Fruit fly (Drosophila melanogaster) whole organism, embryonic: Measurements from ENCODE around the gene CG31102.

Experiments
- Adf1 ChIP-seq: fragments of 200-800 bp; sonication (Bioruptor generic); IDR thresholded peaks from 2 replicates; pipeline ENCODE4 v1.3.6; 2022; ENCODE audit warnings: missing biosample characterization, missing genetic modification characterization
- B-H1 ChIP-seq: fragments of 200-800 bp; sonication (Bioruptor generic); IDR thresholded peaks from 3 replicates; pipeline ENCODE4 v1.3.6; 2022; ENCODE audit warnings: missing biosample characterization, missing genetic modification characterization
- CG1024 ChIP-seq: fragments of 200-800 bp; sonication (Bioruptor generic); IDR thresholded peaks from 2 replicates; pipeline ENCODE4 v1.3.6; 2022; ENCODE audit warnings: missing biosample characterization, missing genetic modification characterization
- CG10431 ChIP-seq: fragments of 200-800 bp; sonication (Bioruptor generic); optimal IDR thresholded peaks from 3 replicates; lab custom pipeline; 2018; ENCODE audit warnings: missing biosample characterization, mild to moderate bottlenecking, missing genetic modification characterization
- CG12104 ChIP-seq: fragments of 200-800 bp; sonication (Bioruptor generic); optimal IDR thresholded peaks from 3 replicates; lab custom pipeline; 2016; ENCODE audit warnings: missing biosample characterization, missing genetic modification characterization
- CG12769 ChIP-seq: fragments of 200-800 bp; sonication (Bioruptor generic); optimal IDR thresholded peaks from 2 replicates; lab custom pipeline; 2019; ENCODE audit warnings: missing biosample characterization, mild to moderate bottlenecking, missing genetic modification characterization, moderate library complexity
- CG13287 ChIP-seq: fragments of 200-800 bp; sonication (Bioruptor generic); IDR thresholded peaks from 2 replicates; pipeline ENCODE4 v1.3.6; 2022; ENCODE audit warnings: missing biosample characterization, missing genetic modification characterization; ENCODE audit not compliant: partially characterized antibody
- CG13894 ChIP-seq: fragments of 200-800 bp; sonication (Bioruptor generic); optimal IDR thresholded peaks from 3 replicates; lab custom pipeline; 2018; ENCODE audit warnings: missing biosample characterization, mild to moderate bottlenecking, missing genetic modification characterization, moderate library complexity
- CG14860 ChIP-seq: fragments of 200-800 bp; sonication (Bioruptor generic); IDR thresholded peaks from 3 replicates; pipeline ENCODE4 v1.3.6; 2022; ENCODE audit warnings: missing biosample characterization, missing genetic modification characterization; ENCODE audit not compliant: partially characterized antibody
- CG15479 ChIP-seq: fragments of 200-800 bp; sonication (Bioruptor generic); optimal IDR thresholded peaks from 3 replicates; lab custom pipeline; 2019; ENCODE audit warnings: missing biosample characterization, mild to moderate bottlenecking, missing genetic modification characterization, moderate library complexity
- CG17829 ChIP-seq: fragments of 200-800 bp; optimal IDR thresholded peaks from 2 replicates; lab custom pipeline; 2019; ENCODE audit warnings: missing biosample characterization, mild to moderate bottlenecking, missing genetic modification characterization, moderate library complexity
- CG1792 ChIP-seq: fragments of 200-800 bp; sonication (Bioruptor generic); optimal IDR thresholded peaks from 2 replicates; lab custom pipeline; 2016; ENCODE audit warnings: missing biosample characterization, missing genetic modification characterization
- CG18011 ChIP-seq: fragments of 200-800 bp; sonication (Bioruptor generic); optimal IDR thresholded peaks from 2 replicates; lab custom pipeline; 2017; ENCODE audit warnings: missing biosample characterization, missing genetic modification characterization, mild to moderate bottlenecking, moderate library complexity, missing genotype
- CG18599 ChIP-seq: fragments of 200-800 bp; sonication (Bioruptor generic); optimal IDR thresholded peaks from 3 replicates; lab custom pipeline; 2017; ENCODE audit warnings: missing biosample characterization, missing genetic modification characterization, mild to moderate bottlenecking, moderate library complexity, missing genetic modification reagents
- CG2120 ChIP-seq: fragments of 200-800 bp; sonication (Bioruptor generic); optimal IDR thresholded peaks from 3 replicates; lab custom pipeline; 2016; ENCODE audit warnings: missing biosample characterization, missing genetic modification characterization
- CG2199 ChIP-seq: fragments of 200-800 bp; sonication (Bioruptor generic); IDR thresholded peaks from 3 replicates; pipeline ENCODE4 v1.3.6; 2022; ENCODE audit warnings: missing biosample characterization, missing genetic modification characterization
- CG34376 ChIP-seq: fragments of 200-800 bp; sonication (Bioruptor generic); optimal IDR thresholded peaks from 2 replicates; lab custom pipeline; 2018; ENCODE audit warnings: missing biosample characterization, mild to moderate bottlenecking, missing genetic modification characterization
- CG4360 ChIP-seq: fragments of 200-800 bp; sonication (Bioruptor generic); IDR thresholded peaks from 2 replicates; pipeline ENCODE4 v1.3.6; 2022; ENCODE audit warnings: missing biosample characterization, missing genetic modification characterization
- CG6689 ChIP-seq: fragments of 200-800 bp; sonication (Bioruptor generic); IDR thresholded peaks from 2 replicates; pipeline ENCODE4 v1.3.6; 2022; ENCODE audit warnings: missing biosample characterization, missing genetic modification characterization
- CG8765 ChIP-seq: fragments of 200-800 bp; sonication (Bioruptor generic); IDR thresholded peaks from 2 replicates; pipeline ENCODE4 v1.3.6; 2022; ENCODE audit warnings: missing biosample characterization, missing genetic modification characterization
- CG9215 ChIP-seq: fragments of 200-800 bp; sonication (Bioruptor generic); IDR thresholded peaks from 2 replicates; pipeline ENCODE4 v1.3.6; 2022; ENCODE audit warnings: missing biosample characterization, missing genetic modification characterization
- CoRest ChIP-seq: fragments of 200-800 bp; sonication (Bioruptor generic); optimal IDR thresholded peaks from 3 replicates; lab custom pipeline; 2018; ENCODE audit warnings: missing biosample characterization, mild to moderate bottlenecking, missing genetic modification characterization, moderate library complexity
- Fer1 ChIP-seq: fragments of 200-800 bp; sonication (Bioruptor generic); optimal IDR thresholded peaks from 2 replicates; lab custom pipeline; 2017; ENCODE audit warnings: missing biosample characterization, mild to moderate bottlenecking, missing genetic modification characterization
- GATAe ChIP-seq: fragments of 200-800 bp; sonication (Bioruptor generic); conservative IDR thresholded peaks from 2 replicates; pipeline ENCODE4 v1.3.6; 2022; ENCODE audit warnings: missing biosample characterization, missing genetic modification characterization
- HHEX ChIP-seq: fragments of 200-800 bp; sonication (Bioruptor generic); optimal IDR thresholded peaks from 3 replicates; lab custom pipeline; 2017; ENCODE audit warnings: missing biosample characterization, mild to moderate bottlenecking, missing genetic modification characterization, missing genetic modification reagents
- HLH3B ChIP-seq: fragments of 200-800 bp; sonication (Bioruptor generic); IDR thresholded peaks from 2 replicates; pipeline ENCODE4 v1.3.6; 2022; ENCODE audit warnings: missing biosample characterization, missing genetic modification characterization
- Hr78 ChIP-seq, 2 experiments: fragments of 200-800 bp in 1 of 2; fragments of >200 bp in 1 of 2; sonication (Bioruptor generic) in 1 of 2; optimal IDR thresholded peaks; 2 replicates each; lab custom pipeline; 2017 to 2019; ENCODE audit warnings: missing biosample characterization in 2 of 2, missing genetic modification characterization in 2 of 2, mild to moderate bottlenecking in 1 of 2, moderate library complexity in 1 of 2
- Nf-YA ChIP-seq: fragments of 200-800 bp; sonication (Bioruptor generic); IDR thresholded peaks from 2 replicates; pipeline ENCODE4 v1.3.6; 2022; ENCODE audit warnings: missing biosample characterization, missing genetic modification characterization
- Opbp ChIP-seq: fragments of 200-800 bp; sonication (Bioruptor generic); IDR thresholded peaks from 3 replicates; pipeline ENCODE4 v1.3.6; 2022; ENCODE audit warnings: missing biosample characterization, missing genetic modification characterization; ENCODE audit not compliant: partially characterized antibody
- Taf1 ChIP-seq: fragments of 200-800 bp; sonication (Bioruptor generic); IDR thresholded peaks from 2 replicates; pipeline ENCODE4 v1.3.6; 2022; ENCODE audit warnings: missing biosample characterization, missing genetic modification characterization
- Vsx1 ChIP-seq: fragments of 200-800 bp; sonication (Bioruptor generic); optimal IDR thresholded peaks from 2 replicates; lab custom pipeline; 2017; ENCODE audit warnings: missing biosample characterization, mild to moderate bottlenecking, missing genetic modification characterization, missing genetic modification reagents
- ab ChIP-seq: fragments of 200-800 bp; sonication (Bioruptor generic); optimal IDR thresholded peaks from 2 replicates; lab custom pipeline; 2016; ENCODE audit warnings: missing biosample characterization, missing genetic modification characterization
- al ChIP-seq: fragments of 200-800 bp; sonication (Bioruptor generic); IDR thresholded peaks from 2 replicates; pipeline ENCODE4 v1.3.6; 2022; ENCODE audit warnings: missing biosample characterization, missing genetic modification characterization
- ap ChIP-seq: fragments of 200-800 bp; sonication (Bioruptor generic); IDR thresholded peaks from 2 replicates; pipeline ENCODE4 v1.3.6; 2022; ENCODE audit warnings: missing biosample characterization, missing genetic modification characterization
- cg ChIP-seq: fragments of 200-800 bp; sonication (Bioruptor generic); optimal IDR thresholded peaks from 3 replicates; lab custom pipeline; 2019; ENCODE audit warnings: missing biosample characterization, mild to moderate bottlenecking, missing genetic modification characterization, moderate library complexity
- chinmo ChIP-seq: fragments of 200-800 bp; sonication (Bioruptor generic); IDR thresholded peaks from 4 replicates; pipeline ENCODE4 v1.3.6; 2022; ENCODE audit warnings: missing biosample characterization, missing genetic modification characterization; ENCODE audit not compliant: partially characterized antibody
- exex ChIP-seq: fragments of 200-800 bp; sonication (Bioruptor generic); optimal IDR thresholded peaks from 4 replicates; lab custom pipeline; 2018; ENCODE audit warnings: missing biosample characterization, mild to moderate bottlenecking, missing genetic modification characterization, moderate library complexity
- grn ChIP-seq: fragments of 200-800 bp; sonication (Bioruptor generic); optimal IDR thresholded peaks from 3 replicates; lab custom pipeline; 2017; ENCODE audit warnings: missing biosample characterization, missing genetic modification characterization
- ken ChIP-seq: fragments of 200-800 bp; sonication (Bioruptor generic); IDR thresholded peaks from 3 replicates; pipeline ENCODE4 v1.3.6; 2022; ENCODE audit warnings: missing biosample characterization, missing genetic modification characterization
- lab ChIP-seq: fragments of 200-800 bp; sonication (Bioruptor generic); optimal IDR thresholded peaks from 3 replicates; lab custom pipeline; 2017; ENCODE audit warnings: missing biosample characterization, missing genetic modification characterization, mild to moderate bottlenecking, moderate library complexity, missing genetic modification reagents
- luna ChIP-seq: fragments of 200-800 bp; sonication (Bioruptor generic); optimal IDR thresholded peaks from 2 replicates; lab custom pipeline; 2016; ENCODE audit warnings: missing biosample characterization, missing genetic modification characterization
- mirr ChIP-seq: fragments of 200-800 bp; sonication (Bioruptor generic); optimal IDR thresholded peaks from 3 replicates; lab custom pipeline; 2018; ENCODE audit warnings: missing biosample characterization, mild to moderate bottlenecking, missing genetic modification characterization
- mld ChIP-seq: fragments of 200-800 bp; sonication (Bioruptor generic); IDR thresholded peaks from 3 replicates; pipeline ENCODE4 v1.3.6; 2022; ENCODE audit warnings: missing biosample characterization, missing genetic modification characterization; ENCODE audit not compliant: partially characterized antibody
- sd ChIP-seq: fragments of 200-800 bp; sonication (Bioruptor generic); optimal IDR thresholded peaks from 3 replicates; lab custom pipeline; 2018; ENCODE audit warnings: missing biosample characterization, mild to moderate bottlenecking, missing genetic modification characterization, moderate library complexity
- sim ChIP-seq: fragments of 200-800 bp; sonication (Bioruptor generic); IDR thresholded peaks from 2 replicates; pipeline ENCODE4 v1.3.6; 2022; ENCODE audit warnings: missing biosample characterization, missing genetic modification characterization
- sisA ChIP-seq: fragments of 200-800 bp; sonication (Bioruptor generic); IDR thresholded peaks from 2 replicates; pipeline ENCODE4 v1.3.6; 2022; ENCODE audit warnings: missing biosample characterization, missing genetic modification characterization
- sug ChIP-seq: fragments of 200-800 bp; optimal IDR thresholded peaks from 2 replicates; lab custom pipeline; 2019; ENCODE audit warnings: missing biosample characterization, mild to moderate bottlenecking, missing genetic modification characterization, moderate library complexity
- vvl ChIP-seq: fragments of 200-800 bp; sonication (Bioruptor generic); IDR thresholded peaks from 2 replicates; pipeline ENCODE4 v1.3.6; 2022; ENCODE audit warnings: missing biosample characterization, missing genetic modification characterization
- zf30C ChIP-seq: fragments of 200-800 bp; sonication (Bioruptor generic); optimal IDR thresholded peaks from 3 replicates; lab custom pipeline; 2018; ENCODE audit warnings: missing biosample characterization, mild to moderate bottlenecking, missing genetic modification characterization

CG31102 gene

DNA sequence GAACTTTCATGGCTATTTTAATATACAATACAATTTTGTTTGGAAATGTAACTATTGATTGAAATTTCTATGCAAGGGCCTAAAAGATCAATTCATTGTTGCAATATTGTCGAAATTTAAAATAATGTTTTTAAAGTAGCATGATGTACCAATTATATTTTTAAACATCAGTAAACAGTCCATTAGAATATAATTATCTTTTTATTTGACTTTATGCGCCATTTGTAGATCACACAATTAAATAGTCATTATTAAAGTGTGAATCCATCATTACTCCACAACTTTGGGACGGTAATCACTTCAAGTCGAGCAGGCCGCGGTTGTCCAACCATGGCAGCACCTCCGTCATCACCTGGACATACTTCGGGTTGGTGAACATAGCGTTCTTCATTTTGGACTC, 15.4 kb upstream of the CG31102 start, which contains the start of gene CG31099 (continued):
- no peak for TF ChIP-seq Adf1 (GFP tag; lab: Robert Waterston, UW)
- TF ChIP-seq CG8765 (GFP tag; lab: Robert Waterston, UW), result no peak
- no peak for TF ChIP-seq CG1792

dm6 chr3R:25309175-25309574, 13.8 kb upstream of the CG31102 start:
- no peak for TF ChIP-seq CG6689
- no peak for TF ChIP-seq Nf-YA (GFP tag; lab: Robert Waterston, UW)
- TF ChIP-seq ab (GFP tag; lab: Kevin White, UChicago), result no peak
- TF ChIP-seq CoRest (tag; lab: Kevin White, UChicago), result no peak
- no peak for TF ChIP-seq CG1024 (GFP tag; lab: Robert Waterston, UW)
- no peak for TF ChIP-seq CG18011 (GFP tag; lab: Kevin White, UChicago)
- TF ChIP-seq Taf1 (GFP tag; lab: Robert Waterston, UW), result no peak
- no peak for TF ChIP-seq CG15479
- no peak for TF ChIP-seq CG12104 (GFP tag; lab: Kevin White, UChicago)
- TF ChIP-seq zf30C (GFP tag; lab: Kevin White, UChicago), result no peak
- TF ChIP-seq vvl (GFP tag; lab: Robert Waterston, UW), result no peak
- TF ChIP-seq CG14860 (GFP tag; lab: Robert Waterston, UW), result no peak
- TF ChIP-seq Vsx1, result peak; percentile 33
- TF ChIP-seq CG18599 (GFP tag; lab: Kevin White, UChicago), result no peak
- TF ChIP-seq sug (tag; lab: Kevin White, UChicago), result peak; percentile 69
- TF ChIP-seq sim, result no peak
- peak; percentile 38 for TF ChIP-seq grn
- no peak for TF ChIP-seq CG4360
- no peak for TF ChIP-seq Opbp
- TF ChIP-seq Fer1 (GFP tag; lab: Kevin White, UChicago), result no peak
- no peak for TF ChIP-seq sisA (GFP tag; lab: Robert Waterston, UW)
- TF ChIP-seq HHEX, result no peak
- peak; percentile 19 for TF ChIP-seq CG12769
- peak; percentile 64 for TF ChIP-seq mirr (GFP tag; lab: Kevin White, UChicago)
- peak; percentile 53 for TF ChIP-seq lab
- TF ChIP-seq CG2120 (GFP tag; lab: Kevin White, UChicago), result no peak
- TF ChIP-seq GATAe (GFP tag; lab: Robert Waterston, UW), result 0 out of 2 replicates have a peak, but pooled peaks have one; percentile 21
- TF ChIP-seq CG10431 (GFP tag; lab: Kevin White, UChicago), result no peak
- peak; percentile 3 for TF ChIP-seq sd (tag; lab: Kevin White, UChicago)
- no peak for TF ChIP-seq CG17829 (tag; lab: Kevin White, UChicago)
- TF ChIP-seq mld (GFP tag; lab: Robert Waterston, UW), result no peak
- no peak for TF ChIP-seq al
- no peak for TF ChIP-seq B-H1
- TF ChIP-seq luna, result no peak
- TF ChIP-seq exex, result peak; percentile 97
- peak; percentile 7 for TF ChIP-seq CG34376 (GFP tag; lab: Kevin White, UChicago)

dm6 chr3R:25308228-25308627, 12.8 kb upstream of the CG31102 start, which contains the start of gene CG10550:
Gene CG10550 (minus strand): TSS chr3R:25308391.
- TF ChIP-seq CG13287 (GFP tag; lab: Robert Waterston, UW) (peak; percentile 20; the same call in 1 of the 2 replicates), HLH3B (no peak), mirr (GFP tag; lab: Kevin White, UChicago) (peak; percentile 73), ap (GFP tag; lab: Robert Waterston, UW) (no peak), CG2199 (GFP tag; lab: Robert Waterston, UW) (peak; percentile 40; the same call in 1 of the 3 replicates), Hr78 (GFP tag; optimal IDR thresholded peaks at IDR 0.05; lab: Kevin White, UChicago) (peak in 1 of 2 experiments; percentile 63), sug (tag; lab: Kevin White, UChicago) (peak; percentile 38), CG9215 (no peak), lab (peak; percentile 2), ken (GFP tag; lab: Robert Waterston, UW) (no peak), sd (tag; lab: Kevin White, UChicago) (peak; percentile 43), cg (peak; percentile 61), CG13894 (tag; lab: Kevin White, UChicago) (peak; percentile 37), CG12769 (peak; percentile 51), exex (peak; percentile 41), chinmo (GFP tag; lab: Robert Waterston, UW) (peak; percentile 87; the same call in 2 of the 4 replicates)
